Fruit fly (Drosophila melanogaster) whole organism, embryonic: ENCODE results near the gene GluProRS.

Experiments used
- Antp ChIP-seq: fragments of 200-800 bp; sonication (Bioruptor generic); optimal IDR thresholded peaks from 3 replicates; lab custom pipeline; 2016; ENCODE audit warnings: missing biosample characterization, missing genetic modification characterization
- CG10543 ChIP-seq: fragments of 200-800 bp; sonication (Bioruptor generic); optimal IDR thresholded peaks from 3 replicates; lab custom pipeline; 2017; ENCODE audit warnings: missing biosample characterization, mild to moderate bottlenecking, missing genetic modification characterization, moderate library complexity
- CG11723 ChIP-seq: fragments of 200-800 bp; sonication (Bioruptor generic); optimal IDR thresholded peaks from 2 replicates; lab custom pipeline; 2017; ENCODE audit warnings: missing biosample characterization, mild to moderate bottlenecking, missing genetic modification characterization
- CG12071 ChIP-seq: fragments of 200-800 bp; sonication (Bioruptor generic); optimal IDR thresholded peaks from 3 replicates; lab custom pipeline; 2018; ENCODE audit warnings: missing biosample characterization, mild to moderate bottlenecking, missing genetic modification characterization
- CG12104 ChIP-seq: fragments of 200-800 bp; sonication (Bioruptor generic); optimal IDR thresholded peaks from 3 replicates; lab custom pipeline; 2016; ENCODE audit warnings: missing biosample characterization, missing genetic modification characterization
- CG15269 ChIP-seq: fragments of 200-800 bp; sonication (Bioruptor generic); optimal IDR thresholded peaks from 2 replicates; lab custom pipeline; 2018; ENCODE audit warnings: missing biosample characterization, mild to moderate bottlenecking, missing genetic modification characterization, moderate library complexity
- CG1602 ChIP-seq: fragments of 200-800 bp; sonication (Bioruptor generic); optimal IDR thresholded peaks from 3 replicates; lab custom pipeline; 2016; ENCODE audit warnings: missing biosample characterization, missing genetic modification characterization
- CG16815 ChIP-seq: fragments of 200-800 bp; sonication (Bioruptor generic); optimal IDR thresholded peaks from 3 replicates; lab custom pipeline; 2017; ENCODE audit warnings: missing biosample characterization, mild to moderate bottlenecking, missing genetic modification characterization
- CG17912 ChIP-seq: fragments of 200-800 bp; sonication (Bioruptor generic); optimal IDR thresholded peaks from 2 replicates; lab custom pipeline; 2018; ENCODE audit warnings: missing biosample characterization, mild to moderate bottlenecking, missing genetic modification characterization
- CG18599 ChIP-seq: fragments of 200-800 bp; sonication (Bioruptor generic); optimal IDR thresholded peaks from 3 replicates; lab custom pipeline; 2017; ENCODE audit warnings: missing biosample characterization, missing genetic modification characterization, mild to moderate bottlenecking, moderate library complexity, missing genetic modification reagents
- CG30403 ChIP-seq: fragments of 200-800 bp; sonication (Bioruptor generic); optimal IDR thresholded peaks from 3 replicates; lab custom pipeline; 2016; ENCODE audit warnings: missing biosample characterization, missing genetic modification characterization
- CG30431 ChIP-seq: fragments of 200-800 bp; sonication (Bioruptor generic); optimal IDR thresholded peaks from 2 replicates; lab custom pipeline; 2017; ENCODE audit warnings: missing biosample characterization, missing genetic modification characterization
- CG3065 ChIP-seq: fragments of 200-800 bp; sonication (Bioruptor generic); optimal IDR thresholded peaks from 2 replicates; lab custom pipeline; 2016; ENCODE audit warnings: missing biosample characterization, missing genetic modification characterization
- CG31441 ChIP-seq: fragments of 200-800 bp; sonication (Bioruptor generic); IDR thresholded peaks from 2 replicates; pipeline ENCODE4 v1.3.6; 2022; ENCODE audit warnings: missing biosample characterization, missing genetic modification characterization
- CG34376 ChIP-seq: fragments of 200-800 bp; sonication (Bioruptor generic); optimal IDR thresholded peaks from 2 replicates; lab custom pipeline; 2018; ENCODE audit warnings: missing biosample characterization, mild to moderate bottlenecking, missing genetic modification characterization
- CG3847 ChIP-seq: fragments of 200-800 bp; sonication (Bioruptor generic); IDR thresholded peaks from 2 replicates; pipeline ENCODE4 v1.3.6; 2022; ENCODE audit warnings: missing biosample characterization, missing genetic modification characterization
- CG4424 ChIP-seq: fragments of 200-800 bp; sonication (Bioruptor generic); optimal IDR thresholded peaks from 3 replicates; lab custom pipeline; 2016; ENCODE audit warnings: missing biosample characterization, missing genetic modification characterization
- CG4854 ChIP-seq: fragments of 200-800 bp; sonication (Bioruptor generic); optimal IDR thresholded peaks from 2 replicates; lab custom pipeline; 2016; ENCODE audit warnings: missing biosample characterization, missing genetic modification characterization, inconsistent platforms
- CG6254 ChIP-seq: fragments of 200-800 bp; sonication (Bioruptor generic); optimal IDR thresholded peaks from 3 replicates; lab custom pipeline; 2017; ENCODE audit warnings: mild to moderate bottlenecking, missing biosample characterization, missing genetic modification reagents, missing genetic modification characterization
- CG6689 ChIP-seq: fragments of 200-800 bp; sonication (Bioruptor generic); IDR thresholded peaks from 2 replicates; pipeline ENCODE4 v1.3.6; 2022; ENCODE audit warnings: missing biosample characterization, missing genetic modification characterization
- CG6813 ChIP-seq: fragments of 200-800 bp; sonication (Bioruptor generic); optimal IDR thresholded peaks from 2 replicates; lab custom pipeline; 2017; ENCODE audit warnings: missing biosample characterization, missing genetic modification characterization, mild to moderate bottlenecking, moderate library complexity, missing genetic modification reagents
- CG7357 ChIP-seq: fragments of 200-800 bp; sonication (Bioruptor generic); IDR thresholded peaks from 3 replicates; pipeline ENCODE4 v1.3.6; 2022; ENCODE audit warnings: missing biosample characterization, missing genetic modification characterization
- CG8765 ChIP-seq: fragments of 200-800 bp; sonication (Bioruptor generic); IDR thresholded peaks from 2 replicates; pipeline ENCODE4 v1.3.6; 2022; ENCODE audit warnings: missing biosample characterization, missing genetic modification characterization
- Camta ChIP-seq: fragments of 200-800 bp; sonication (Bioruptor generic); optimal IDR thresholded peaks from 2 replicates; lab custom pipeline; 2016; ENCODE audit warnings: missing biosample characterization, missing genetic modification characterization
- D19A ChIP-seq: fragments of 200-800 bp; optimal IDR thresholded peaks from 3 replicates; lab custom pipeline; 2019; ENCODE audit warnings: missing biosample characterization, mild to moderate bottlenecking, missing genetic modification characterization, moderate library complexity
- Deaf1 ChIP-seq: fragments of 200-800 bp; optimal IDR thresholded peaks from 3 replicates; lab custom pipeline; 2019; ENCODE audit warnings: missing biosample characterization, mild to moderate bottlenecking, missing genetic modification characterization, moderate library complexity
- Dp ChIP-seq: fragments of 200-800 bp; sonication (Bioruptor generic); optimal IDR thresholded peaks from 2 replicates; lab custom pipeline; 2018; ENCODE audit warnings: missing biosample characterization, mild to moderate bottlenecking, missing genetic modification characterization, moderate library complexity
- E2f1 ChIP-seq: fragments of 200-800 bp; sonication (Bioruptor generic); IDR thresholded peaks from 2 replicates; pipeline ENCODE4 v1.3.6; 2022; ENCODE audit warnings: missing biosample characterization, missing genetic modification characterization
- Hand ChIP-seq: fragments of 200-800 bp; sonication (Bioruptor generic); optimal IDR thresholded peaks from 2 replicates; lab custom pipeline; 2017; ENCODE audit warnings: mild to moderate bottlenecking, missing biosample characterization, missing genetic modification reagents, missing genetic modification characterization
- MBD-R2 ChIP-seq: fragments of 200-800 bp; sonication (Bioruptor generic); IDR thresholded peaks from 2 replicates; pipeline ENCODE4 v1.3.6; 2022; ENCODE audit warnings: missing biosample characterization, missing genetic modification characterization
- Nf-YB ChIP-seq: fragments of 200-800 bp; sonication (Bioruptor generic); optimal IDR thresholded peaks from 3 replicates; lab custom pipeline; 2019; ENCODE audit warnings: missing biosample characterization, mild to moderate bottlenecking, missing genetic modification characterization, moderate library complexity
- Xrp1 ChIP-seq: fragments of 200-800 bp; sonication (Bioruptor generic); IDR thresholded peaks from 2 replicates; pipeline ENCODE4 v1.3.6; 2022; ENCODE audit warnings: missing biosample characterization, missing genetic modification characterization
- ab ChIP-seq: fragments of 200-800 bp; sonication (Bioruptor generic); optimal IDR thresholded peaks from 2 replicates; lab custom pipeline; 2016; ENCODE audit warnings: missing biosample characterization, missing genetic modification characterization
- abd-A ChIP-seq: fragments of 200-800 bp; sonication (Bioruptor generic); optimal IDR thresholded peaks from 3 replicates; lab custom pipeline; 2019; ENCODE audit warnings: missing biosample characterization, mild to moderate bottlenecking, missing genetic modification characterization, moderate library complexity
- ash1 ChIP-seq: fragments of 200-800 bp; sonication (Bioruptor generic); optimal IDR thresholded peaks from 2 replicates; lab custom pipeline; 2018; ENCODE audit warnings: missing biosample characterization, mild to moderate bottlenecking, missing genetic modification characterization
- bbx ChIP-seq: fragments of 200-800 bp; sonication (Bioruptor generic); IDR thresholded peaks from 2 replicates; pipeline ENCODE4 v1.3.6; 2022; ENCODE audit warnings: missing biosample characterization, missing genetic modification characterization; ENCODE audit not compliant: partially characterized antibody
- cato ChIP-seq: fragments of 200-800 bp; sonication (Bioruptor generic); optimal IDR thresholded peaks from 2 replicates; lab custom pipeline; 2016; ENCODE audit warnings: missing biosample characterization, missing genetic modification characterization, borderline replicate concordance
- caup ChIP-seq: fragments of 200-800 bp; sonication (Bioruptor generic); optimal IDR thresholded peaks from 3 replicates; lab custom pipeline; 2017; ENCODE audit warnings: missing biosample characterization, mild to moderate bottlenecking, missing genetic modification characterization, moderate library complexity; ENCODE audit not compliant: severe bottlenecking
- chm ChIP-seq: fragments of 200-800 bp; sonication (Bioruptor generic); IDR thresholded peaks from 2 replicates; pipeline ENCODE4 v1.3.6; 2022; ENCODE audit warnings: missing biosample characterization, missing genetic modification characterization
- corto ChIP-seq: fragments of 200-800 bp; sonication (Bioruptor generic); optimal IDR thresholded peaks from 2 replicates; lab custom pipeline; 2016; ENCODE audit warnings: missing biosample characterization, mild to moderate bottlenecking, missing genetic modification characterization, moderate library complexity
- esg ChIP-seq: fragments of 200-800 bp; sonication (Bioruptor generic); conservative IDR thresholded peaks from 2 replicates; pipeline ENCODE4 v1.3.6; 2022; ENCODE audit warnings: missing biosample characterization, missing genetic modification characterization
- eve ChIP-seq, 2 experiments: fragments of >200 bp; optimal IDR thresholded peaks; 2 replicates each; lab custom pipeline; 2017; ENCODE audit warnings: missing biosample characterization in 2 of 2, missing genetic modification characterization in 2 of 2
- fd96Cb ChIP-seq: fragments of 200-800 bp; sonication (Bioruptor generic); optimal IDR thresholded peaks from 2 replicates; lab custom pipeline; 2018; ENCODE audit warnings: missing biosample characterization, mild to moderate bottlenecking, missing genetic modification characterization, moderate library complexity
- h ChIP-seq: fragments of >200 bp; optimal IDR thresholded peaks from 2 replicates; lab custom pipeline; 2017
- hkb ChIP-seq, 2 experiments: fragments of 200-800 bp in 1 of 2; fragments of >200 bp in 1 of 2; sonication (Bioruptor generic) in 1 of 2; IDR thresholded peaks in 1 of 2; optimal IDR thresholded peaks in 1 of 2; 2 replicates each; pipeline versions ENCODE4 v1.3.6 to Lab custom; 2017 to 2022; ENCODE audit warnings: missing biosample characterization in 1 of 2, missing genetic modification characterization in 1 of 2
- pita ChIP-seq: fragments of 200-800 bp; sonication (Bioruptor generic); optimal IDR thresholded peaks from 2 replicates; lab custom pipeline; 2017; ENCODE audit warnings: missing biosample characterization, mild to moderate bottlenecking, missing genetic modification characterization
- psq ChIP-seq: fragments of 200-800 bp; sonication (Bioruptor generic); optimal IDR thresholded peaks from 2 replicates; lab custom pipeline; 2017; ENCODE audit warnings: missing biosample characterization, missing genetic modification characterization
- sc ChIP-seq, 3 experiments: fragments of >200 bp in 2 of 3; fragments of 200-800 bp in 1 of 3; sonication (Bioruptor generic) in 1 of 3; optimal IDR thresholded peaks; 2 replicates in 2 of 3; 3 replicates in 1 of 3; lab custom pipeline; 2017; ENCODE audit warnings: mild to moderate bottlenecking in 1 of 3, missing biosample characterization in 1 of 3, missing genetic modification characterization in 1 of 3, missing genetic modification reagents in 1 of 3

GluProRS gene

dm6 chr3R:23958091-23958838 is at the start of gene GluProRS, which contains the start of gene AP-1sigma (continued):
- TF ChIP-seq Nf-YB (GFP tag; lab: Kevin White, UChicago), result peak; percentile 65
- TF ChIP-seq CG17912 (GFP tag; lab: Kevin White, UChicago), result peak; percentile 39
- peak; percentile 88 for TF ChIP-seq CG30431
- peak; percentile 80 for TF ChIP-seq Camta (GFP tag; lab: Kevin White, UChicago)
- peak; percentile 16 for TF ChIP-seq hkb (optimal IDR thresholded peaks at IDR 0.05; lab: Kevin White, UChicago)
- peak; percentile 93 for TF ChIP-seq hkb (GFP tag; IDR thresholded peaks at IDR 0.05; lab: Robert Waterston, UW)
- TF ChIP-seq CG6254 (GFP tag; lab: Kevin White, UChicago), result peak; percentile 66
- peak; percentile 55 for TF ChIP-seq ab (GFP tag; lab: Kevin White, UChicago)
- peak; percentile 80 for TF ChIP-seq caup
- TF ChIP-seq Xrp1, result peak; percentile 96
- peak; percentile 59 for TF ChIP-seq CG6813
- TF ChIP-seq Deaf1 (tag; lab: Kevin White, UChicago), result peak; percentile 65
- peak; percentile 73 for TF ChIP-seq CG11723 (GFP tag; lab: Kevin White, UChicago)
- TF ChIP-seq CG4424, result peak; percentile 92
- peak; percentile 96 for TF ChIP-seq E2f1 (GFP tag; lab: Robert Waterston, UW)
- TF ChIP-seq esg (GFP tag; lab: Robert Waterston, UW), result peak; percentile 95
- peak; percentile 67 for TF ChIP-seq CG34376 (GFP tag; lab: Kevin White, UChicago)
- peak; percentile 97 for TF ChIP-seq CG30403
- peak; percentile 58 for TF ChIP-seq Hand
- TF ChIP-seq CG18599 (GFP tag; lab: Kevin White, UChicago), result peak; percentile 89
- peak; percentile 88 for TF ChIP-seq cato
- no peak for TF ChIP-seq abd-A (tag; lab: Kevin White, UChicago)
- peak; percentile 79 for TF ChIP-seq corto
- peak; percentile 74 for TF ChIP-seq Antp (GFP tag; lab: Kevin White, UChicago)
- TF ChIP-seq CG3847 (GFP tag; lab: Robert Waterston, UW), result peak; percentile 96
- TF ChIP-seq fd96Cb (tag; lab: Kevin White, UChicago), result peak; percentile 91
- TF ChIP-seq Dp (GFP tag; lab: Kevin White, UChicago), result peak; percentile 14
- peak; percentile 89 for TF ChIP-seq CG3065
- TF ChIP-seq CG31441 (GFP tag; lab: Robert Waterston, UW), result peak; percentile 85; the same call in 1 of the 2 replicates
- peak; percentile 94 for TF ChIP-seq CG1602 (GFP tag; lab: Kevin White, UChicago)
- peak; percentile 91 for TF ChIP-seq CG16815 (GFP tag; lab: Kevin White, UChicago)
- TF ChIP-seq CG7357 (GFP tag; lab: Robert Waterston, UW), result peak; percentile 91
- TF ChIP-seq ash1 (GFP tag; lab: Kevin White, UChicago), result peak; percentile 59
- TF ChIP-seq CG15269 (tag; lab: Kevin White, UChicago), result peak; percentile 87
- TF ChIP-seq CG6689, result peak; percentile 94
- TF ChIP-seq bbx (GFP tag; lab: Robert Waterston, UW), result peak; percentile 85
- TF ChIP-seq chm (GFP tag; lab: Robert Waterston, UW), result peak; percentile 93
- TF ChIP-seq CG10543 (GFP tag; lab: Kevin White, UChicago), result peak; percentile 82
- peak; percentile 96 for TF ChIP-seq CG8765
- no peak for TF ChIP-seq pita
- peak; percentile 68 for TF ChIP-seq psq (GFP tag; lab: Kevin White, UChicago)
- TF ChIP-seq CG12071 (GFP tag; lab: Kevin White, UChicago), result peak; percentile 66
- TF ChIP-seq h, result no peak
- TF ChIP-seq MBD-R2, result peak; percentile 95
- TF ChIP-seq D19A (tag; lab: Kevin White, UChicago), result peak; percentile 73
- peak; percentile 79 for TF ChIP-seq CG4854 (GFP tag; lab: Kevin White, UChicago)
- TF ChIP-seq CG12104 (GFP tag; lab: Kevin White, UChicago), result peak; percentile 87
- TF ChIP-seq eve (GFP tag; optimal IDR thresholded peaks at IDR 0.05; lab: Kevin White, UChicago), result peak in 1 of 2 experiments; percentile 3
- TF ChIP-seq sc (optimal IDR thresholded peaks at IDR 0.05; lab: Kevin White, UChicago), result no peak
- TF ChIP-seq sc (GFP tag; optimal IDR thresholded peaks at IDR 0.05; lab: Kevin White, UChicago), result peak; percentile 78
